Fruit fly (Drosophila melanogaster): ENCODE results near the gene Best1.
A peak's percentile ranks its signal among the peaks of the same experiment; 100 is the strongest.

Gene Best1

DNA sequence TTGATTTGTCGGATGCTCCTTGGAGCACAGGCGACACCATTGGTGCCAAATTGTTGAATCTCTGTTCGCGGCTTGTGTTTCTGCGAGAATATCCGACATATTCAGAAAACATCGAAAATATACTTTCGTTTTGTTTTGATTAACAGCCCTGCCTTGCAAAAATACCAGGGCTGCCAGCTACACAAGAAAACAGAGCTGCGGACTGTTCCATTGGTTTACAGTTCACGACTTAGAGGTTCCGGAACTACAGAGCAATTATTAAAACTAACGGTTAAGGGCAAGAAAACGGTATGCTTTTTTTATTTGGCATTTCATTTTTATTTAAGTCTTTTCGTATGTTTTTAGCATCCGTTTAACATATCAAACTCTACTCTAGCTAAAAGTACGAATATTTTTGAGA, 9.1 kb downstream of the Best1 start, which contains the start of gene CG6254 (continued):
- peak; percentile 38 for TF ChIP-seq eyg (GFP tag; optimal IDR thresholded peaks at IDR 0.05)
- TF ChIP-seq CG4360 (GFP tag; IDR thresholded peaks at IDR 0.05) = no peak
- no peak for TF ChIP-seq ara (GFP tag; IDR thresholded peaks at IDR 0.05)
- TF ChIP-seq lbe (GFP tag; optimal IDR thresholded peaks at IDR 0.05) = no peak
- no peak for TF ChIP-seq cad (GFP tag; optimal IDR thresholded peaks at IDR 0.05)
- TF ChIP-seq D (optimal IDR thresholded peaks at IDR 0.05) = no peak
- TF ChIP-seq D (GFP tag; optimal IDR thresholded peaks at IDR 0.05) = no peak
- TF ChIP-seq CG2120 (GFP tag; optimal IDR thresholded peaks at IDR 0.05) = peak; percentile 73
- peak; percentile 18 for TF ChIP-seq CG10654 (GFP tag; optimal IDR thresholded peaks at IDR 0.05)
- no peak for TF ChIP-seq CG17385 (GFP tag; optimal IDR thresholded peaks at IDR 0.05)
- no peak for TF ChIP-seq bcd (GFP tag; optimal IDR thresholded peaks at IDR 0.05)
- no peak for TF ChIP-seq Atf6 (GFP tag; IDR thresholded peaks at IDR 0.05)
- no peak for TF ChIP-seq Doc3 (GFP tag; IDR thresholded peaks at IDR 0.05; ENCODE audit: partially characterized antibody)
- TF ChIP-seq kni (GFP tag; optimal IDR thresholded peaks at IDR 0.05) = no peak
- TF ChIP-seq Hsf (GFP tag; optimal IDR thresholded peaks at IDR 0.05) = peak; percentile 34
- TF ChIP-seq CG17912 (GFP tag; optimal IDR thresholded peaks at IDR 0.05) = no peak
- TF ChIP-seq CG11504 (tag; optimal IDR thresholded peaks at IDR 0.05) = no peak
- no peak for TF ChIP-seq Sox100B (GFP tag; optimal IDR thresholded peaks at IDR 0.05)
- TF ChIP-seq HmgD (GFP tag; optimal IDR thresholded peaks at IDR 0.05) = peak; percentile 69
- TF ChIP-seq CG8359 (GFP tag; optimal IDR thresholded peaks at IDR 0.05; ENCODE audit: borderline replicate concordance) = no peak
- TF ChIP-seq sd (tag; optimal IDR thresholded peaks at IDR 0.05) = no peak
- no peak for TF ChIP-seq br (optimal IDR thresholded peaks at IDR 0.05)
- TF ChIP-seq lov (optimal IDR thresholded peaks at IDR 0.05) = no peak
- TF ChIP-seq lov (GFP tag; IDR thresholded peaks at IDR 0.05) = no peak
- no peak for TF ChIP-seq salm (tag; optimal IDR thresholded peaks at IDR 0.05)
- 0 out of 3 replicates have a peak, but pooled peaks have one; percentile 19 for TF ChIP-seq Aef1 (GFP tag; IDR thresholded peaks at IDR 0.05)
- peak; percentile 36 for TF ChIP-seq CG3995 (GFP tag; optimal IDR thresholded peaks at IDR 0.05)
- TF ChIP-seq caup (GFP tag; optimal IDR thresholded peaks at IDR 0.05; ENCODE audit: severe bottlenecking) = no peak
- TF ChIP-seq Hr39 (optimal IDR thresholded peaks at IDR 0.05) = no peak
- TF ChIP-seq CG2202 (tag; optimal IDR thresholded peaks at IDR 0.05) = no peak
- no peak for TF ChIP-seq CG16863 (GFP tag; optimal IDR thresholded peaks at IDR 0.05)
- no peak for TF ChIP-seq dimm (GFP tag; IDR thresholded peaks at IDR 0.05)
- no peak for TF ChIP-seq CG3838 (GFP tag; optimal IDR thresholded peaks at IDR 0.05)
- TF ChIP-seq bigmax (GFP tag; optimal IDR thresholded peaks at IDR 0.05) = no peak
- no peak for TF ChIP-seq CG3407 (GFP tag; optimal IDR thresholded peaks at IDR 0.05)
- no peak for TF ChIP-seq h (optimal IDR thresholded peaks at IDR 0.05)
- TF ChIP-seq Fer2 (tag; optimal IDR thresholded peaks at IDR 0.05) = peak; percentile 24
- TF ChIP-seq CG1647 (GFP tag; optimal IDR thresholded peaks at IDR 0.05) = no peak
- TF ChIP-seq CG6654 (GFP tag; optimal IDR thresholded peaks at IDR 0.05) = no peak
- no peak for TF ChIP-seq Ravus (GFP tag; IDR thresholded peaks at IDR 0.05)
- TF ChIP-seq CG34224 (GFP tag; IDR thresholded peaks at IDR 0.05; ENCODE audit: partially characterized antibody) = peak; percentile 16; the same call in 1 of the 3 replicates
- TF ChIP-seq CG17186 (GFP tag; optimal IDR thresholded peaks at IDR 0.05) = no peak
- no peak for TF ChIP-seq otp (GFP tag; IDR thresholded peaks at IDR 0.05)
- no peak for TF ChIP-seq CG1529 (GFP tag; optimal IDR thresholded peaks at IDR 0.05)
- no peak for TF ChIP-seq CG8478 (optimal IDR thresholded peaks at IDR 0.05)
- peak; percentile 15 for TF ChIP-seq CG3163 (GFP tag; optimal IDR thresholded peaks at IDR 0.05)
- TF ChIP-seq CG10462 (GFP tag; optimal IDR thresholded peaks at IDR 0.05) = peak; percentile 14
- no peak for TF ChIP-seq CG12219 (GFP tag; optimal IDR thresholded peaks at IDR 0.05)
- no peak for TF ChIP-seq peb (GFP tag; IDR thresholded peaks at IDR 0.05)
- no peak; the same call in 2 of the 3 replicates for TF ChIP-seq CG14050 (GFP tag; IDR thresholded peaks at IDR 0.05)
- peak; percentile 54 for TF ChIP-seq CG30020 (tag; optimal IDR thresholded peaks at IDR 0.05)
- TF ChIP-seq tap (tag; optimal IDR thresholded peaks at IDR 0.05) = no peak
- peak; percentile 23 for TF ChIP-seq fd3F (GFP tag; optimal IDR thresholded peaks at IDR 0.05)
- no peak for TF ChIP-seq grau (tag; optimal IDR thresholded peaks at IDR 0.05)
